Fruit fly (Drosophila melanogaster) whole organism: ENCODE measurements around the gene Rab6.

Experiments used
- CG8478 ChIP-seq: fragments of >200 bp; optimal IDR thresholded peaks from 2 replicates; lab custom pipeline; 2018; ENCODE audit warnings: inconsistent platforms
- Dll ChIP-seq: fragments of >200 bp; optimal IDR thresholded peaks from 2 replicates; lab custom pipeline; 2017
- EcR ChIP-seq, 2 experiments: fragments of >200 bp; optimal IDR thresholded peaks; 2 replicates each; lab custom pipeline; 2017; ENCODE audit warnings: missing biosample characterization in 2 of 2, missing genetic modification characterization in 2 of 2, missing genetic modification reagents in 2 of 2
- pan ChIP-seq: fragments of >200 bp; optimal IDR thresholded peaks from 2 replicates; lab custom pipeline; 2017
- psq ChIP-seq: fragments of >200 bp; optimal IDR thresholded peaks from 2 replicates; lab custom pipeline; 2017
- usp ChIP-seq: fragments of >200 bp; optimal IDR thresholded peaks from 2 replicates; lab custom pipeline; 2017; ENCODE audit warnings: missing biosample characterization, missing genetic modification characterization, mixed read lengths

The Rab6 gene

dm6 chr2L:12103231-12104210, 5.4 kb downstream of the Rab6 start, which contains the start of the genes Patsas and ThrRS:
TSS of gene Patsas (minus strand) at chr2L:12103285.
TSS of gene ThrRS (plus strand) at chr2L:12103751.
- TF ChIP-seq EcR (GFP tag; optimal IDR thresholded peaks at IDR 0.05; lab: Kevin White, UChicago) (no peak), psq (lab: Kevin White, UChicago) (no peak), Dll (lab: Kevin White, UChicago) (no peak), usp (no peak), pan (lab: Kevin White, UChicago) (no peak), CG8478 (lab: Kevin White, UChicago) (no peak)

- TF ChIP-seq pan (lab: Kevin White, UChicago) (no peak), CG8478 (lab: Kevin White, UChicago) (no peak), Dll (lab: Kevin White, UChicago) (no peak), EcR (GFP tag; optimal IDR thresholded peaks at IDR 0.05; lab: Kevin White, UChicago) (no peak), usp (no peak), psq (lab: Kevin White, UChicago) (no peak)
Observed at dm6 chr2L:12097698-12098097, 11.2 kb downstream of the Rab6 start, which contains the start of gene Ced-12. TSS of gene Ced-12 (plus strand) at chr2L:12097838.

- no peak for TF ChIP-seq usp
- TF ChIP-seq CG8478 (lab: Kevin White, UChicago): no peak
Observed at dm6 chr2L:12096396-12096813, 12.5 kb downstream of the Rab6 start, which contains the start of the genes CG6712 and Mt2. TSS of gene CG6712 (minus strand) at chr2L:12096511. TSS of gene Mt2 (plus strand) at chr2L:12096525.

dm6 chr2L:12093652-12094051, 15.3 kb downstream of the Rab6 start:
- TF ChIP-seq Dll (lab: Kevin White, UChicago) (no peak), usp (no peak), EcR (GFP tag; optimal IDR thresholded peaks at IDR 0.05; lab: Kevin White, UChicago) (no peak), pan (lab: Kevin White, UChicago) (no peak), psq (lab: Kevin White, UChicago) (no peak), CG8478 (lab: Kevin White, UChicago) (no peak)

dm6 chr2L:12092719-12093118, 16.2 kb downstream of the Rab6 start:
- no peak for TF ChIP-seq EcR (GFP tag; optimal IDR thresholded peaks at IDR 0.05; lab: Kevin White, UChicago)
- TF ChIP-seq Dll (lab: Kevin White, UChicago): no peak
- TF ChIP-seq usp: no peak
- no peak for TF ChIP-seq CG8478 (lab: Kevin White, UChicago)
- no peak for TF ChIP-seq pan (lab: Kevin White, UChicago)
- TF ChIP-seq psq (lab: Kevin White, UChicago): no peak

- TF ChIP-seq usp (no peak), psq (lab: Kevin White, UChicago) (no peak), CG8478 (lab: Kevin White, UChicago) (no peak), EcR (GFP tag; optimal IDR thresholded peaks at IDR 0.05; lab: Kevin White, UChicago) (no peak), pan (lab: Kevin White, UChicago) (no peak), Dll (lab: Kevin White, UChicago) (no peak)
Observed at dm6 chr2L:12092041-12092440, 16.9 kb downstream of the Rab6 start.

dm6 chr2L:12091522-12091921, 17.4 kb downstream of the Rab6 start, which contains the start of gene Pex19:
TSS of gene Pex19 (plus strand) at chr2L:12091822.
- TF ChIP-seq usp: no peak

- TF ChIP-seq EcR (GFP tag; optimal IDR thresholded peaks at IDR 0.05; lab: Kevin White, UChicago) (no peak), CG8478 (lab: Kevin White, UChicago) (no peak), psq (lab: Kevin White, UChicago) (no peak), usp (no peak), Dll (lab: Kevin White, UChicago) (no peak), pan (lab: Kevin White, UChicago) (no peak)
Observed at dm6 chr2L:12089145-12089544, 19.8 kb downstream of the Rab6 start.

- no peak for TF ChIP-seq EcR (GFP tag; optimal IDR thresholded peaks at IDR 0.05; lab: Kevin White, UChicago)
- no peak for TF ChIP-seq pan (lab: Kevin White, UChicago)
- TF ChIP-seq psq (lab: Kevin White, UChicago): no peak
- TF ChIP-seq usp: no peak
Observed at dm6 chr2L:12087442-12087841, 21.5 kb downstream of the Rab6 start.

dm6 chr2L:12085619-12086171, 23.2 kb downstream of the Rab6 start, which contains the start of gene prd:
TSS of gene prd (minus strand) at chr2L:12085827.
- TF ChIP-seq CG8478 (lab: Kevin White, UChicago) (no peak), EcR (GFP tag; optimal IDR thresholded peaks at IDR 0.05; lab: Kevin White, UChicago) (no peak), Dll (lab: Kevin White, UChicago) (no peak), pan (lab: Kevin White, UChicago) (no peak), usp (no peak), psq (lab: Kevin White, UChicago) (no peak)

- TF ChIP-seq pan (lab: Kevin White, UChicago) (no peak), psq (lab: Kevin White, UChicago) (no peak), usp (no peak), CG8478 (lab: Kevin White, UChicago) (no peak), Dll (lab: Kevin White, UChicago) (no peak), EcR (GFP tag; optimal IDR thresholded peaks at IDR 0.05; lab: Kevin White, UChicago) (no peak)
Observed at dm6 chr2L:12085010-12085409, 23.9 kb downstream of the Rab6 start.
